Worm (Caenorhabditis elegans) whole organism, midembryonic: ENCODE data around the gene alh-10.

Experiments
- T22C8.4 ChIP-seq: fragments of 200-800 bp; sonication (Bioruptor generic); IDR thresholded peaks from 2 replicates; pipeline ENCODE4 v1.3.6; 2022; ENCODE audit warnings: missing genetic modification characterization, missing compliant biosample characterization
- cog-1 ChIP-seq: sonication (generic microtip); optimal IDR thresholded peaks from 2 replicates; lab custom pipeline; 2016; ENCODE audit warnings: missing genetic modification characterization, missing compliant biosample characterization
- flt-1 ChIP-seq: fragments of 200-800 bp; sonication (Bioruptor generic); IDR thresholded peaks from 2 replicates; pipeline ENCODE4 v1.3.6; 2022; ENCODE audit warnings: missing genetic modification characterization, missing compliant biosample characterization
- klf-2 ChIP-seq: fragments of 200-800 bp; sonication (Bioruptor generic); conservative IDR thresholded peaks from 2 replicates; pipeline ENCODE4 v1.3.6; 2022; ENCODE audit warnings: missing genetic modification reagents, missing genetic modification characterization, missing compliant biosample characterization
- ztf-23 ChIP-seq: fragments of 200-800 bp; sonication (Bioruptor generic); IDR thresholded peaks from 2 replicates; pipeline ENCODE4 v1.3.6; 2022; ENCODE audit warnings: missing genetic modification reagents, missing genetic modification characterization, missing compliant biosample characterization
- ztf-29 ChIP-seq: fragments of 200-800 bp; sonication (Bioruptor generic); IDR thresholded peaks from 2 replicates; pipeline ENCODE4 v1.3.6; 2022; ENCODE audit warnings: missing genetic modification reagents, missing genetic modification characterization, missing compliant biosample characterization

- TF ChIP-seq klf-2 (GFP tag; lab: Robert Waterston, UW) = no peak
- TF ChIP-seq T22C8.4 = no peak
- TF ChIP-seq ztf-29 = no peak
- TF ChIP-seq cog-1 = no peak
- no peak for TF ChIP-seq ztf-23 (GFP tag; lab: Robert Waterston, UW)
- TF ChIP-seq flt-1 = no peak
These were observed 33.4 kb upstream of the alh-10 start for ce11 chrX:7176817-7177216.
